Fruit fly (Drosophila melanogaster) whole organism, embryonic: ENCODE measurements around the gene SK.

Experiments
- CG15073 ChIP-seq: fragments of 200-800 bp; sonication (Bioruptor generic); optimal IDR thresholded peaks from 2 replicates; lab custom pipeline; 2016; ENCODE audit warnings: missing biosample characterization, missing genetic modification characterization
- CG4730 ChIP-seq: fragments of 200-800 bp; sonication (Bioruptor generic); IDR thresholded peaks from 2 replicates; pipeline ENCODE4 v1.3.6; 2022; ENCODE audit warnings: missing biosample characterization, missing genetic modification characterization
- Rfx ChIP-seq: fragments of 200-800 bp; sonication (Bioruptor generic); IDR thresholded peaks from 2 replicates; pipeline ENCODE4 v1.3.6; 2022; ENCODE audit warnings: missing biosample characterization, missing genetic modification characterization

DNA sequence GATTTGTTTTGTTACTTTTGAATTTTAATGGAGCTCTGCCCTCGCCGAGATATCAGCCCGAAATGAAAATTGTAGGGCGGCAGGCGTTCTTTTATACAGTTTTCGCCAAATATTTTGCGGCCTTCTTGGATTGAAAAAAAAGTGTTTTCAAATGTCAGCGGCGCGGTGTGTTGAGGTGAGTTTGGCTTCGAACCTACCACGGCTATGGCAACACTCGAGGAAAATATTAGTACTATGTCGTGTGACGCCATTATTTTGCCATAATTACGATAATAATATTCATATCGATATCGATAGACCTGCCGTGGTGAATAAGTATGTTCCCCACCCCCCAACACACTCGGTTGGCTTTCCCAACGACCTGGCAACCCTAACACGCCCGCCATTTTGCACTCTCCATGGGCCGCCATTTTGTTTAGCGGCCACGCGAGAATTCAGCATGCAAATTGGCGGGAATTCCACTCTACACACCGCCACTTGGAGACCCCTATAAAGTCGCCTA lies 28.1 kb upstream of the SK start, which contains the start of the genes TrxT and dhd:
- TF ChIP-seq Rfx (GFP tag; lab: Robert Waterston, UW) (peak; percentile 64), CG15073 (GFP tag; lab: Kevin White, UChicago) (peak; percentile 23), CG4730 (GFP tag; lab: Robert Waterston, UW) (no peak)
